Worm (Caenorhabditis elegans): ENCODE results near the gene fig-1.

DNA sequence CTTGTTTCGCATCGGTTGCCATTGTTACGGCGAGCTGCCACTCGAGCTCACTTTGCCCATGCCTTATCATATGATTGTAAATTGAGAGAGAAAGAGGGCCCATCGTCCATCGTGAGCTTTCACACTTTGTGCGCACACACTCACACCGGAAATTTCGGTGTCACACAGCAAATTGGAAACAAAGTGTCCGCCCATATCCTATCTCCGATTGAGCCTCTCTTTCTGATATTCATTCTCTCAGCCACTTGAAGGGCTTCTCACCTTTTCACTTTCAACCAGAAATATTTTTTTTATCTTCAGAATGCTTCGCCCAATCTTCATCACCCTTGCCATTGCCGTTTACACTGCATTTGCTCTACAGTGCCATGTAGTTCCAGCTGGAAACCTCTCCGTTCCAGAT is 51.5 kb downstream of the fig-1 start, which contains the start of gene F58B4.3:
- TF ChIP-seq ceh-2 (tag; optimal IDR thresholded peaks at IDR 0.05) (no peak), pqm-1 (tag; optimal IDR thresholded peaks at IDR 0.05) (no peak), pha-4 (tag; optimal IDR thresholded peaks at IDR 0.05) (no peak), Y22D7AL.16 (tag; optimal IDR thresholded peaks at IDR 0.05) (no peak), unc-55 (GFP tag; optimal IDR thresholded peaks at IDR 0.05) (no peak), ceh-22 (tag; optimal IDR thresholded peaks at IDR 0.05) (no peak), C08G9.2 (tag; optimal IDR thresholded peaks at IDR 0.05) (no peak), tbx-7 (tag; optimal IDR thresholded peaks at IDR 0.05) (no peak), unc-86 (tag; optimal IDR thresholded peaks at IDR 0.05) (no peak), nhr-11 (tag; optimal IDR thresholded peaks at IDR 0.05) (no peak), ama-1 (optimal IDR thresholded peaks at IDR 0.05) (no peak), pag-3 (tag; optimal IDR thresholded peaks at IDR 0.05; ENCODE audit: borderline replicate concordance) (no peak), ceh-30 (tag; optimal IDR thresholded peaks at IDR 0.05) (no peak), dmd-4 (tag; optimal IDR thresholded peaks at IDR 0.05; ENCODE audit: borderline replicate concordance) (no peak)
